Worm (Caenorhabditis elegans): ENCODE data around the gene tmed-1.

DNA sequence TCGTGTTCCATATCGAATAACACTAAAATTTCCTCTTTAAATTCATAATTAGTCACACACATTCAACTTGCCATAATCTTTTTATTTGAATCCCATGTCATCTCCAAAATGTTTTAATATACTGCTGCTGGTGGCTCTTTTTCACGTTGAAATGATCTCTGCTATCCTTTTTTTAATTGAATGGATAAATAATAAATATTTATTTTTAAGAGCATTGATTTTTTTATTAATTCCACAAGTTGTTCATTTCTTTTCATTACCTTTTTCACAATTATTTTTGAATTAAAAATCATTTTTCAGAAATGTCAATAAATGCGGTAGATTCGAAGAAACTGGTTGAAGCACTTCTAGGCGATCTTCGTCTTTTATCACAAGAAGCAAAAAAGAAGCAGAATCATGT is 18.5 kb upstream of the tmed-1 start, which contains the start of gene mon-2:
- TF ChIP-seq nhr-237 (tag; optimal IDR thresholded peaks at IDR 0.05) (no peak), snpc-4 (tag; optimal IDR thresholded peaks at IDR 0.05) (no peak), blmp-1 (tag; optimal IDR thresholded peaks at IDR 0.05) (no peak), ztf-11 (tag; optimal IDR thresholded peaks at IDR 0.05) (no peak)

Measured in whole organism, mixed stage, embryonic.